Worm (Caenorhabditis elegans): Measurements from ENCODE around the gene W03F9.11.

- TF ChIP-seq snpc-3.4 (tag; optimal IDR thresholded peaks at IDR 0.05) (no peak), athp-1 (tag; optimal IDR thresholded peaks at IDR 0.05) (no peak), snpc-4 (GFP tag; optimal IDR thresholded peaks at IDR 0.05) (no peak), snpc-4 (tag; optimal IDR thresholded peaks at IDR 0.05) (no peak), hmg-20 (GFP tag; IDR thresholded peaks at IDR 0.05) (no peak), nfya-1 (tag; optimal IDR thresholded peaks at IDR 0.05; ENCODE audit: borderline replicate concordance, insufficient read depth) (no peak), ztf-18 (tag; optimal IDR thresholded peaks at IDR 0.05) (no peak), B0035.1 (tag; optimal IDR thresholded peaks at IDR 0.05) (no peak), ccch-3 (GFP tag; optimal IDR thresholded peaks at IDR 0.05) (no peak), unc-62 (GFP tag; optimal IDR thresholded peaks at IDR 0.05) (no peak), dpl-1 (GFP tag; optimal IDR thresholded peaks at IDR 0.05) (no peak), ekl-4 (GFP tag; IDR thresholded peaks at IDR 0.05) (no peak)
Observed at ce11 chrV:166687-167086, 25.5 kb upstream of the W03F9.11 start, which contains the start of gene Y108G3AL.2.
